Worm (Caenorhabditis elegans): ENCODE results near the gene elof-1.
A peak's percentile ranks its signal among the peaks of the same experiment; 100 is the strongest.
"Not testable (repeated sequence)": the region's sequence is repeated elsewhere in the genome, so short reads cannot be mapped to it uniquely, and the experiment has no call there.

Gene elof-1

ce11 chrII:14318027-14318426 is 31.5 kb upstream of the elof-1 start, which contains the start of gene Y54G11A.14:
Y54G11A.14 (plus strand) TSS chrII:14318158.
- TF ChIP-seq akir-1 (GFP tag; optimal IDR thresholded peaks at IDR 0.05) = peak; percentile 3
- no peak for TF ChIP-seq ZK185.1 (tag; optimal IDR thresholded peaks at IDR 0.05; ENCODE audit: poor library complexity, severe bottlenecking)
- peak; percentile 76; the same call in 1 of the 2 replicates for TF ChIP-seq zfh-2 (GFP tag; conservative IDR thresholded peaks at IDR 0.05)
- peak; percentile 68 for TF ChIP-seq egrh-3 (GFP tag; IDR thresholded peaks at IDR 0.05)

DNA sequence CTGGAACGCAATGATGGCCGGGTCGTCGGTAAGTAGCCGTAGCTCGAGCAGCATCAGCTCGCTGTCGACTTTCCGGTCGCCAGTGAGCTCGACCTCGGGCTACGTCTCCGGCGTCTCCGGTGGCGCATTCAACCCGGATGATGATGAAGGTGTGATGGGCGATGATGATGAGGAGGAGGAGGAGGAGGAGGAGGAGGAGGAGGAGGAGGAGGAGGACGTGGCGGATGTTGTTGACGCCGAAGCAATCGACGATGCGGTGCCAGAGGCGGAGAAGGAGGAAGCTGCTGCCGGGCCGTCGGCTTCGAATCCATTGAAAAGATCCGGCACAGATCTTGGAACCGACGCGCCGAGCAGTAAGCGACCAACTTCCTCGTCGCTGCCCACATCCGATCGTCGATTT is 30.3 kb upstream of the elof-1 start:
- TF ChIP-seq zfh-2 (GFP tag; conservative IDR thresholded peaks at IDR 0.05) (peak; percentile 88; the same call in 1 of the 2 replicates), lin-26 (GFP tag; IDR thresholded peaks at IDR 0.05) (0 out of 2 replicates have a peak, but pooled peaks have one; percentile 9), lir-1 (GFP tag; conservative IDR thresholded peaks at IDR 0.05) (no peak), attf-5 (GFP tag; optimal IDR thresholded peaks at IDR 0.05) (peak; percentile 11), aptf-3 (GFP tag; IDR thresholded peaks at IDR 0.05) (no peak), Y56A3A.18 (GFP tag; IDR thresholded peaks at IDR 0.05) (0 out of 2 replicates have a peak, but pooled peaks have one; percentile 21), egrh-3 (GFP tag; IDR thresholded peaks at IDR 0.05) (peak; percentile 85), let-607 (tag; optimal IDR thresholded peaks at IDR 0.05) (no peak)

DNA sequence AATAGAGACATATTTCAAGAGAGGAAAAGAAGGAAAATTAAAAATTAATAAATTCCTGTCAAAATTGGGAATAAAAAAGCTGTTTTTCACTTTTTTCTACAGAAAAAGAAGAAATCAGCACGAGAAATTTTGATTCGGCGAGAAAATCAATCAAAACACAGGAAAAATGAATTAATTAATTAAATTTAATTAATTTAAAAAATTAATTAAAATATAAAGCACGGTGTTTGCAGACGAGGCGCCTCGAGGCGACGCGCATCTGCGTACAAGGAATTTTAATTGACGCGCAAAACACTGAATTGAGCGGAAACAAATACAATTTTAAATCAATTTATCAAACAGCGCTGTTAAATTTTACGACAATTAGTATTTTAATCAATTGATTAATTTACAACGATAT is 28.3 kb upstream of the elof-1 start:
- no peak for TF ChIP-seq ztf-6 (GFP tag; IDR thresholded peaks at IDR 0.05)
- TF ChIP-seq hmg-1.2 (GFP tag; IDR thresholded peaks at IDR 0.05) = no peak
- no peak for TF ChIP-seq ztf-18 (tag; optimal IDR thresholded peaks at IDR 0.05)
- TF ChIP-seq F10E7.11 (tag; optimal IDR thresholded peaks at IDR 0.05) = no peak
- TF ChIP-seq egrh-3 (GFP tag; IDR thresholded peaks at IDR 0.05) = no peak
- no peak for TF ChIP-seq nhr-90 (tag; optimal IDR thresholded peaks at IDR 0.05)
- no peak for TF ChIP-seq ztf-25 (GFP tag; IDR thresholded peaks at IDR 0.05)

ce11 chrII:14344166-14344565 is 5.4 kb upstream of the elof-1 start, which contains the start of gene ddl-3:
ddl-3 (minus strand) TSS chrII:14344454.
- 0 out of 2 replicates have a peak, but pooled peaks have one; percentile 70 for TF ChIP-seq cebp-2 (GFP tag; IDR thresholded peaks at IDR 0.05)
- TF ChIP-seq pbrm-1 (GFP tag; IDR thresholded peaks at IDR 0.05) = 0 out of 2 replicates have a peak, but pooled peaks have one; percentile 34
- 0 out of 2 replicates have a peak, but pooled peaks have one; percentile 42 for TF ChIP-seq aptf-3 (GFP tag; IDR thresholded peaks at IDR 0.05)
- TF ChIP-seq madf-6 (GFP tag; IDR thresholded peaks at IDR 0.05) = 0 out of 2 replicates have a peak, but pooled peaks have one; percentile 21

ce11 chrII:14346243-14346642 is 3.3 kb upstream of the elof-1 start, which contains the start of gene Y54G11A.9:
Y54G11A.9 (minus strand) TSS chrII:14346438.
- not testable (repeated sequence) for TF ChIP-seq Y56A3A.18 (GFP tag; IDR thresholded peaks at IDR 0.05); madf-10 (tag; optimal IDR thresholded peaks at IDR 0.05); tbp1 (GFP tag; optimal IDR thresholded peaks at IDR 0.05)

- TF ChIP-seq ztf-3 (GFP tag; optimal IDR thresholded peaks at IDR 0.05) (no peak), D2030.7 (GFP tag; IDR thresholded peaks at IDR 0.05) (0 out of 2 replicates have a peak, but pooled peaks have one; percentile 13), Y53F4B.3 (GFP tag; IDR thresholded peaks at IDR 0.05) (no peak), ZK185.1 (tag; optimal IDR thresholded peaks at IDR 0.05; ENCODE audit: poor library complexity, severe bottlenecking) (no peak), egrh-3 (GFP tag; IDR thresholded peaks at IDR 0.05) (no peak), B0261.1 (tag; optimal IDR thresholded peaks at IDR 0.05) (no peak), F22D6.2 (tag; optimal IDR thresholded peaks at IDR 0.05) (no peak), nfya-1 (tag; optimal IDR thresholded peaks at IDR 0.05; ENCODE audit: borderline replicate concordance, insufficient read depth) (no peak), ceh-27 (GFP tag; optimal IDR thresholded peaks at IDR 0.05) (no peak), tbp1 (GFP tag; optimal IDR thresholded peaks at IDR 0.05) (peak; percentile 48), nfyb-1 (GFP tag; IDR thresholded peaks at IDR 0.05) (peak; percentile 69; the same call in 1 of the 2 replicates), Y95B8A.8 (GFP tag; IDR thresholded peaks at IDR 0.05) (no peak; the same call in 1 of the 2 replicates), madf-8 (GFP tag; conservative IDR thresholded peaks at IDR 0.05) (no peak), dpl-1 (GFP tag; optimal IDR thresholded peaks at IDR 0.05) (no peak), ztf-28 (GFP tag; IDR thresholded peaks at IDR 0.05) (no peak), Y56A3A.18 (GFP tag; IDR thresholded peaks at IDR 0.05) (no peak), K11D2.4 (GFP tag; IDR thresholded peaks at IDR 0.05) (no peak), madf-3 (GFP tag; IDR thresholded peaks at IDR 0.05) (peak; percentile 78; the same call in 1 of the 2 replicates), aptf-2 (GFP tag; conservative IDR thresholded peaks at IDR 0.05) (no peak), madf-6 (GFP tag; IDR thresholded peaks at IDR 0.05) (peak; percentile 75), ztf-18 (tag; optimal IDR thresholded peaks at IDR 0.05) (no peak), lin-26 (GFP tag; IDR thresholded peaks at IDR 0.05) (0 out of 2 replicates have a peak, but pooled peaks have one; percentile 53), ztf-22 (GFP tag; optimal IDR thresholded peaks at IDR 0.05) (no peak)
Measured at ce11 chrII:14350768-14351167, 1.2 kb downstream of the elof-1 start.
